Worm (Caenorhabditis elegans): ENCODE measurements around the gene F33A8.4.

ce11 chrII:11042878-11043331 lies 5.9 kb downstream of the F33A8.4 start:
- TF ChIP-seq tag-97 (GFP tag; IDR thresholded peaks at IDR 0.05) (no peak), D1046.2 (GFP tag; IDR thresholded peaks at IDR 0.05) (no peak), ces-1 (GFP tag; optimal IDR thresholded peaks at IDR 0.05) (no peak), madf-9 (GFP tag; conservative IDR thresholded peaks at IDR 0.05) (0 out of 2 replicates have a peak, but pooled peaks have one; percentile 13), pqm-1 (tag; optimal IDR thresholded peaks at IDR 0.05) (no peak), ama-1 (optimal IDR thresholded peaks at IDR 0.05) (peak; percentile 60), unc-39 (tag; optimal IDR thresholded peaks at IDR 0.05) (no peak), nhr-102 (tag; optimal IDR thresholded peaks at IDR 0.05) (peak; percentile 20), aly-2 (tag; optimal IDR thresholded peaks at IDR 0.05) (no peak), unc-62 (GFP tag; optimal IDR thresholded peaks at IDR 0.05 in 1 of 2) (no peak), unc-62 (tag; optimal IDR thresholded peaks at IDR 0.05) (no peak), nhr-11 (tag; optimal IDR thresholded peaks at IDR 0.05) (peak; percentile 58), madf-5 (GFP tag; IDR thresholded peaks at IDR 0.05) (no peak), pha-4 (GFP tag; IDR thresholded peaks at IDR 0.05) (peak; percentile 75), pha-4 (tag; optimal IDR thresholded peaks at IDR 0.05) (no peak), nhr-77 (tag; optimal IDR thresholded peaks at IDR 0.05) (peak; percentile 80)
